Fruit fly (Drosophila melanogaster): ENCODE measurements around the gene P5cr.

Gene P5cr

dm6 chr3R:19056884-19057283, 28.2 kb downstream of the P5cr start:
- TF ChIP-seq GATAd (GFP tag; optimal IDR thresholded peaks at IDR 0.05), result no peak
- no peak for TF ChIP-seq woc (GFP tag; optimal IDR thresholded peaks at IDR 0.05)
- TF ChIP-seq foxo (GFP tag; optimal IDR thresholded peaks at IDR 0.05), result no peak
- no peak for TF ChIP-seq fru (GFP tag; optimal IDR thresholded peaks at IDR 0.05)
- no peak for TF ChIP-seq pan (optimal IDR thresholded peaks at IDR 0.05)
- TF ChIP-seq Hr83 (GFP tag; optimal IDR thresholded peaks at IDR 0.05; ENCODE audit: poor library complexity, severe bottlenecking), result no peak
- TF ChIP-seq dmrt93B (GFP tag; optimal IDR thresholded peaks at IDR 0.05), result no peak
- TF ChIP-seq Mio (GFP tag; optimal IDR thresholded peaks at IDR 0.05), result no peak
- no peak for TF ChIP-seq Myc (optimal IDR thresholded peaks at IDR 0.05)
- TF ChIP-seq usp (GFP tag; optimal IDR thresholded peaks at IDR 0.05), result no peak
- TF ChIP-seq Abd-B (GFP tag; optimal IDR thresholded peaks at IDR 0.05), result no peak
- TF ChIP-seq psq (GFP tag; optimal IDR thresholded peaks at IDR 0.05), result no peak
- no peak for TF ChIP-seq Hr78 (GFP tag; optimal IDR thresholded peaks at IDR 0.05)
- TF ChIP-seq jim (GFP tag; optimal IDR thresholded peaks at IDR 0.05), result no peak
- no peak for TF ChIP-seq N (GFP tag; optimal IDR thresholded peaks at IDR 0.05)

- TF ChIP-seq Sp1 (GFP tag; optimal IDR thresholded peaks at IDR 0.05), result no peak
- no peak for TF ChIP-seq Hr78 (GFP tag; optimal IDR thresholded peaks at IDR 0.05)
These were observed 29.7 kb downstream of the P5cr start for dm6 chr3R:19058384-19058783.

- TF ChIP-seq dsf (GFP tag; optimal IDR thresholded peaks at IDR 0.05; ENCODE audit: borderline replicate concordance) (no peak), Vsx2 (GFP tag; optimal IDR thresholded peaks at IDR 0.05; ENCODE audit: partially characterized antibody) (no peak), Myc (optimal IDR thresholded peaks at IDR 0.05) (no peak), N (GFP tag; optimal IDR thresholded peaks at IDR 0.05) (no peak), CrebA (GFP tag; optimal IDR thresholded peaks at IDR 0.05; ENCODE audit: borderline replicate concordance) (no peak), OdsH (GFP tag; optimal IDR thresholded peaks at IDR 0.05) (no peak), Dfd (GFP tag; optimal IDR thresholded peaks at IDR 0.05) (no peak), pan (optimal IDR thresholded peaks at IDR 0.05) (no peak), Rel (GFP tag; optimal IDR thresholded peaks at IDR 0.05) (no peak), Rel (tag; optimal IDR thresholded peaks at IDR 0.05) (no peak), Abd-B (GFP tag; optimal IDR thresholded peaks at IDR 0.05) (no peak), CG32264 (GFP tag; optimal IDR thresholded peaks at IDR 0.05) (no peak), Hr78 (GFP tag; optimal IDR thresholded peaks at IDR 0.05) (no peak), Jra (GFP tag; optimal IDR thresholded peaks at IDR 0.05) (no peak), Hnf4 (GFP tag; optimal IDR thresholded peaks at IDR 0.05) (no peak), h (GFP tag; optimal IDR thresholded peaks at IDR 0.05) (no peak)
These were observed 30.6 kb downstream of the P5cr start for dm6 chr3R:19059285-19059684.

DNA sequence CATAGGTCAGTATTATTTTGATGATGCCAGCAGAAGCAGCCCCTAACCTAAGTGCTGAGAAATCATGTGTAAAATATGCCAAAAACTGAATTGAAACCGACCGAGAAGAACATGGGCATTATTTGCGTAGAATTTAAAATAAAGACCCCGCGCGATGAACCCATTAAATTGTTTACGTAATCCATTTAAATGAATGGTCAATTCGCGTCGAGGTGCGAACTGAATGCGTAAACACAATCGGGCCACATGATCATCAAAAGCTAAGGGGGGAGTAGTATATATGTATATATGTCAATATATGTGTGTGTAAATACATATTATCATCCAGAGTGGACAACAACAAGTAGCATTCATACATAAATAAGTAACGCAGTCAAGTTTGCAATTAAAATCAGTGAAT, 31.4 kb downstream of the P5cr start:
- TF ChIP-seq Hnf4 (GFP tag; optimal IDR thresholded peaks at IDR 0.05), result peak; percentile 4
- peak; percentile 2 for TF ChIP-seq rgr (GFP tag; optimal IDR thresholded peaks at IDR 0.05)
- TF ChIP-seq CG32264 (GFP tag; optimal IDR thresholded peaks at IDR 0.05), result no peak
- no peak for TF ChIP-seq dmrt93B (GFP tag; optimal IDR thresholded peaks at IDR 0.05)

DNA sequence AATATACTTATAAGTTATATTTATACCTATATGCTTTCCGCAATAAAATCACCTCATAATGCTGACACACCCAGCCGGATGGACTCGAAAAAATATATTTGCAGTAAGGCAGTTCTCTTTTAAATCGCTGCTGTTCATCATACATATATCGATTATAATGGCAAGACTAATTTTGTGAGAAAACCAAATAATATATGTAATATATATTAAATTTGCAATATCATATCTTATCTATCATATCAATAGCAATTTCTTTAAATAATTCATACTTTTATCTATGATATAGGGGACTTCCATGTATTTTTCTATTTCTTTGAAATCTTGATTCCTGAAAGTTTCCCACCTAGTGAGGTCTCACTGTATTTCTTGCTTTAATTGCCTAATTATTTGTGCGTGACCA, 33.8 kb downstream of the P5cr start:
- TF ChIP-seq foxo (GFP tag; optimal IDR thresholded peaks at IDR 0.05) (peak in 1 of 2 experiments; percentile 39), dsf (GFP tag; optimal IDR thresholded peaks at IDR 0.05; ENCODE audit: borderline replicate concordance) (no peak)

DNA sequence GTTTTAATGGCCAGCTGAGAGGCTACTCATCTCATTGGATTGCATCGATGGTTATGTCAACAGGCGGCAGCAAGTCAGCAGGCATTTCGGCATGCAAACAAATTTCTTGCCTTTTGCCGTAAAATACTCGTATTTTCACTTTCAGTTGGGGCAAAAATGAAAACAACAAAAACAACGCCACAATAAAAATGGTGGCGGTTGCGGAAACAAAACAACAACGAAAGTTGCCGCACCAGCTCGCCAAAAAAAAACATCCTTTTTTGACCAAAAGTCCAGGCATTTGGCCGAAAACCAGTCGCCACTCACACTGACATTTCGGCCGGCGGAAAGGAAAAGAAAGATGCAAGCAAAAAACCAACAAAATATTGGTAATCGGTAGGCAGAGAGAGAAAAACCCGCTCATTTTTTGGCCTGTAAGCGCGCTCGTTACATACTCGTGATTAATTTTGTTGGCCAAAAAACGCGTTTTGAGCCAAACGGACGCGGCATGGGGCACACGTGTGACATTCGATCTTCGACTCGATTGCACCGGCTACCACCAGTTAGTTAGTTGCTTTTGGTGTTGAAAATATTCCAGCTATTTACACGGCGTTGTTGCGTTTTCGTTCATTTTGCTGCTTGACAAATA, 35.4 kb downstream of the P5cr start:
- TF ChIP-seq Hr78 (GFP tag; optimal IDR thresholded peaks at IDR 0.05) (no peak), fru (GFP tag; optimal IDR thresholded peaks at IDR 0.05) (peak; percentile 20), Myc (optimal IDR thresholded peaks at IDR 0.05) (no peak), pan (optimal IDR thresholded peaks at IDR 0.05) (no peak), N (GFP tag; optimal IDR thresholded peaks at IDR 0.05) (no peak), rgr (GFP tag; optimal IDR thresholded peaks at IDR 0.05) (peak; percentile 32), Rel (GFP tag; optimal IDR thresholded peaks at IDR 0.05) (peak; percentile 50), Rel (tag; optimal IDR thresholded peaks at IDR 0.05) (no peak), usp (GFP tag; optimal IDR thresholded peaks at IDR 0.05) (no peak), Dif (GFP tag; optimal IDR thresholded peaks at IDR 0.05; ENCODE audit: partially characterized antibody) (no peak), h (GFP tag; optimal IDR thresholded peaks at IDR 0.05) (no peak), foxo (GFP tag; optimal IDR thresholded peaks at IDR 0.05) (no peak), sage (GFP tag; optimal IDR thresholded peaks at IDR 0.05) (no peak), Vsx2 (GFP tag; optimal IDR thresholded peaks at IDR 0.05; ENCODE audit: partially characterized antibody) (no peak), GATAd (GFP tag; optimal IDR thresholded peaks at IDR 0.05) (no peak), Hnf4 (GFP tag; optimal IDR thresholded peaks at IDR 0.05) (no peak), Mio (GFP tag; optimal IDR thresholded peaks at IDR 0.05) (no peak), ey (GFP tag; optimal IDR thresholded peaks at IDR 0.05) (no peak), psq (GFP tag; optimal IDR thresholded peaks at IDR 0.05) (peak; percentile 36), CG32264 (GFP tag; optimal IDR thresholded peaks at IDR 0.05) (no peak), brk (GFP tag; optimal IDR thresholded peaks at IDR 0.05) (peak; percentile 51), dsf (GFP tag; optimal IDR thresholded peaks at IDR 0.05; ENCODE audit: borderline replicate concordance) (no peak), HLH106 (tag; optimal IDR thresholded peaks at IDR 0.05) (no peak), br (GFP tag; optimal IDR thresholded peaks at IDR 0.05) (peak; percentile 5), Hr83 (GFP tag; optimal IDR thresholded peaks at IDR 0.05; ENCODE audit: poor library complexity, severe bottlenecking) (no peak), woc (GFP tag; optimal IDR thresholded peaks at IDR 0.05) (peak; percentile 12), Dfd (GFP tag; optimal IDR thresholded peaks at IDR 0.05) (no peak), Sp1 (GFP tag; optimal IDR thresholded peaks at IDR 0.05) (peak; percentile 50), OdsH (GFP tag; optimal IDR thresholded peaks at IDR 0.05) (peak; percentile 26), jim (GFP tag; optimal IDR thresholded peaks at IDR 0.05) (no peak), CG9705 (GFP tag; optimal IDR thresholded peaks at IDR 0.05) (no peak), sv (GFP tag; optimal IDR thresholded peaks at IDR 0.05) (no peak)

All from whole organism, wandering third instar larva.